Fruit fly (Drosophila melanogaster) whole organism, embryonic: ENCODE data around the gene Ndae1.

ENCODE experiments used
- Awh ChIP-seq: fragments of 200-800 bp; sonication (Bioruptor generic); IDR thresholded peaks from 2 replicates; pipeline ENCODE4, ENCODE4 v1.3.6; 2022; ENCODE audit warnings: missing biosample characterization, missing genetic modification characterization
- B-H2 ChIP-seq: fragments of 200-800 bp; sonication (Bioruptor generic); optimal IDR thresholded peaks from 2 replicates; lab custom pipeline; 2018; ENCODE audit warnings: missing biosample characterization, mild to moderate bottlenecking, missing genetic modification characterization
- Bgb ChIP-seq: fragments of 200-800 bp; sonication (Bioruptor generic); IDR thresholded peaks from 2 replicates; pipeline ENCODE4 v1.3.6; 2022; ENCODE audit warnings: missing biosample characterization, missing genetic modification characterization; ENCODE audit not compliant: partially characterized antibody
- Blimp-1 ChIP-seq: fragments of 200-800 bp; sonication (Bioruptor generic); optimal IDR thresholded peaks from 3 replicates; lab custom pipeline; 2018; ENCODE audit warnings: missing biosample characterization, missing genetic modification characterization, mild to moderate bottlenecking, moderate library complexity, missing genetic modification reagents
- CG1024 ChIP-seq: fragments of 200-800 bp; sonication (Bioruptor generic); IDR thresholded peaks from 2 replicates; pipeline ENCODE4 v1.3.6; 2022; ENCODE audit warnings: missing biosample characterization, missing genetic modification characterization
- CG13287 ChIP-seq: fragments of 200-800 bp; sonication (Bioruptor generic); IDR thresholded peaks from 2 replicates; pipeline ENCODE4 v1.3.6; 2022; ENCODE audit warnings: missing biosample characterization, missing genetic modification characterization; ENCODE audit not compliant: partially characterized antibody
- CG14710 ChIP-seq: fragments of 200-800 bp; sonication (Bioruptor generic); optimal IDR thresholded peaks from 3 replicates; lab custom pipeline; 2019; ENCODE audit warnings: missing biosample characterization, mild to moderate bottlenecking, missing genetic modification characterization, moderate library complexity
- CG15696 ChIP-seq: fragments of 200-800 bp; sonication (Bioruptor generic); optimal IDR thresholded peaks from 2 replicates; lab custom pipeline; 2019; ENCODE audit warnings: missing biosample characterization, mild to moderate bottlenecking, missing genetic modification characterization, moderate library complexity
- CG16779 ChIP-seq: fragments of 200-800 bp; sonication (Bioruptor generic); IDR thresholded peaks from 2 replicates; pipeline ENCODE4 v1.3.6; 2022; ENCODE audit warnings: missing biosample characterization, missing genetic modification characterization
- CG18262 ChIP-seq: fragments of 200-800 bp; optimal IDR thresholded peaks from 3 replicates; lab custom pipeline; 2019; ENCODE audit warnings: missing biosample characterization, mild to moderate bottlenecking, missing genetic modification characterization, moderate library complexity
- CG18476 ChIP-seq: fragments of 200-800 bp; sonication (Bioruptor generic); optimal IDR thresholded peaks from 2 replicates; lab custom pipeline; 2016; ENCODE audit warnings: missing biosample characterization, mild to moderate bottlenecking, missing genetic modification characterization
- CG31365 ChIP-seq: fragments of 200-800 bp; sonication (Bioruptor generic); optimal IDR thresholded peaks from 2 replicates; lab custom pipeline; 2018; ENCODE audit warnings: missing biosample characterization, mild to moderate bottlenecking, missing genetic modification characterization
- CG3163 ChIP-seq: fragments of 200-800 bp; sonication (Bioruptor generic); optimal IDR thresholded peaks from 3 replicates; lab custom pipeline; 2016; ENCODE audit warnings: missing biosample characterization, missing genetic modification characterization
- CG3281 ChIP-seq: fragments of 200-800 bp; sonication (Bioruptor generic); optimal IDR thresholded peaks from 3 replicates; lab custom pipeline; 2017; ENCODE audit warnings: missing biosample characterization, mild to moderate bottlenecking, missing genetic modification characterization
- CG6175 ChIP-seq: fragments of 200-800 bp; sonication (Bioruptor generic); IDR thresholded peaks from 3 replicates; pipeline ENCODE4 v1.3.6; 2022; ENCODE audit warnings: missing biosample characterization, missing genetic modification characterization
- CG6254 ChIP-seq: fragments of 200-800 bp; sonication (Bioruptor generic); optimal IDR thresholded peaks from 3 replicates; lab custom pipeline; 2017; ENCODE audit warnings: mild to moderate bottlenecking, missing biosample characterization, missing genetic modification reagents, missing genetic modification characterization
- CG6654 ChIP-seq: fragments of 200-800 bp; sonication (Bioruptor generic); optimal IDR thresholded peaks from 2 replicates; lab custom pipeline; 2017; ENCODE audit warnings: missing biosample characterization, mild to moderate bottlenecking, missing genetic modification characterization
- CG7987 ChIP-seq: fragments of 200-800 bp; sonication (Bioruptor generic); optimal IDR thresholded peaks from 2 replicates; lab custom pipeline; 2018; ENCODE audit warnings: missing biosample characterization, mild to moderate bottlenecking, missing genetic modification characterization, moderate library complexity
- CG9437 ChIP-seq: fragments of 200-800 bp; sonication (Bioruptor generic); optimal IDR thresholded peaks from 2 replicates; lab custom pipeline; 2018; ENCODE audit warnings: missing biosample characterization, mild to moderate bottlenecking, missing genetic modification characterization
- CG9609 ChIP-seq: fragments of 200-800 bp; sonication (Bioruptor generic); optimal IDR thresholded peaks from 3 replicates; lab custom pipeline; 2016; ENCODE audit warnings: missing biosample characterization, missing genetic modification characterization
- Ets97D ChIP-seq: fragments of 200-800 bp; sonication (Bioruptor generic); optimal IDR thresholded peaks from 3 replicates; lab custom pipeline; 2016; ENCODE audit warnings: missing biosample characterization, missing genetic modification characterization
- Gsc ChIP-seq: fragments of 200-800 bp; sonication (Bioruptor generic); IDR thresholded peaks from 2 replicates; pipeline ENCODE4 v1.3.6; 2022; ENCODE audit warnings: missing biosample characterization, missing genetic modification characterization
- HLH4C ChIP-seq: fragments of 200-800 bp; sonication (Bioruptor generic); IDR thresholded peaks from 3 replicates; pipeline ENCODE4 v1.3.6; 2022; ENCODE audit warnings: missing biosample characterization, missing genetic modification characterization; ENCODE audit not compliant: partially characterized antibody
- NC2β ChIP-seq: fragments of 200-800 bp; sonication (Bioruptor generic); optimal IDR thresholded peaks from 2 replicates; lab custom pipeline; 2016; ENCODE audit warnings: missing biosample characterization, missing genetic modification characterization
- NFAT ChIP-seq: fragments of 200-800 bp; sonication (Bioruptor generic); IDR thresholded peaks from 2 replicates; pipeline ENCODE4 v1.3.6; 2022; ENCODE audit warnings: missing biosample characterization, missing genetic modification characterization
- Nf-YA ChIP-seq: fragments of 200-800 bp; sonication (Bioruptor generic); IDR thresholded peaks from 2 replicates; pipeline ENCODE4 v1.3.6; 2022; ENCODE audit warnings: missing biosample characterization, missing genetic modification characterization
- TFAM ChIP-seq: fragments of 200-800 bp; sonication (Bioruptor generic); optimal IDR thresholded peaks from 2 replicates; lab custom pipeline; 2017; ENCODE audit warnings: missing biosample characterization, missing genetic modification characterization, inconsistent platforms
- Trl ChIP-seq, 3 experiments: fragments of >200 bp in 2 of 3; fragments of 200-800 bp in 1 of 3; sonication (Bioruptor generic) in 1 of 3; optimal IDR thresholded peaks; 2 replicates in 1 of 3; 3 replicates in 2 of 3; lab custom pipeline; 2016 to 2017; ENCODE audit warnings: missing biosample characterization in 1 of 3, missing genetic modification characterization in 1 of 3
- ap ChIP-seq: fragments of 200-800 bp; sonication (Bioruptor generic); IDR thresholded peaks from 2 replicates; pipeline ENCODE4 v1.3.6; 2022; ENCODE audit warnings: missing biosample characterization, missing genetic modification characterization
- bbx ChIP-seq: fragments of 200-800 bp; sonication (Bioruptor generic); IDR thresholded peaks from 2 replicates; pipeline ENCODE4 v1.3.6; 2022; ENCODE audit warnings: missing biosample characterization, missing genetic modification characterization; ENCODE audit not compliant: partially characterized antibody
- cato ChIP-seq: fragments of 200-800 bp; sonication (Bioruptor generic); optimal IDR thresholded peaks from 2 replicates; lab custom pipeline; 2016; ENCODE audit warnings: missing biosample characterization, missing genetic modification characterization, borderline replicate concordance
- ci ChIP-seq: fragments of 200-800 bp; sonication (Bioruptor generic); IDR thresholded peaks from 3 replicates; pipeline ENCODE4 v1.3.6; 2022; ENCODE audit warnings: missing biosample characterization, missing genetic modification characterization
- crc ChIP-seq: fragments of 200-800 bp; sonication (Bioruptor generic); optimal IDR thresholded peaks from 2 replicates; lab custom pipeline; 2016; ENCODE audit warnings: missing biosample characterization, missing genetic modification characterization
- croc ChIP-seq: fragments of 200-800 bp; sonication (Bioruptor generic); conservative IDR thresholded peaks from 3 replicates; pipeline ENCODE4 v1.3.6; 2022; ENCODE audit warnings: missing biosample characterization, missing genetic modification characterization
- fu2 ChIP-seq: fragments of 200-800 bp; sonication (Bioruptor generic); optimal IDR thresholded peaks from 2 replicates; lab custom pipeline; 2016; ENCODE audit warnings: missing biosample characterization, missing genetic modification characterization
- gfzf ChIP-seq: fragments of 200-800 bp; sonication (Bioruptor generic); optimal IDR thresholded peaks from 2 replicates; lab custom pipeline; 2016; ENCODE audit warnings: missing biosample characterization, mild to moderate bottlenecking, missing genetic modification characterization, moderate library complexity
- grn ChIP-seq: fragments of 200-800 bp; sonication (Bioruptor generic); optimal IDR thresholded peaks from 3 replicates; lab custom pipeline; 2017; ENCODE audit warnings: missing biosample characterization, missing genetic modification characterization
- ham ChIP-seq: fragments of 200-800 bp; sonication (Bioruptor generic); IDR thresholded peaks from 2 replicates; pipeline ENCODE4 v1.3.6; 2022; ENCODE audit warnings: missing biosample characterization, missing genetic modification characterization
- hb ChIP-seq: fragments of 200-800 bp; sonication (Bioruptor generic); IDR thresholded peaks from 3 replicates; pipeline ENCODE4 v1.3.6; 2022; ENCODE audit warnings: missing biosample characterization, missing genetic modification characterization; ENCODE audit not compliant: partially characterized antibody
- jigr1 ChIP-seq: fragments of 200-800 bp; sonication (Bioruptor generic); IDR thresholded peaks from 3 replicates; pipeline ENCODE4 v1.3.6; 2022; ENCODE audit warnings: missing biosample characterization, missing genetic modification characterization
- jumu ChIP-seq: fragments of 200-800 bp; sonication (Bioruptor generic); optimal IDR thresholded peaks from 3 replicates; lab custom pipeline; 2016; ENCODE audit warnings: missing biosample characterization, missing genetic modification characterization
- kay ChIP-seq: fragments of 200-800 bp; sonication (Bioruptor generic); optimal IDR thresholded peaks from 2 replicates; lab custom pipeline; 2016; ENCODE audit warnings: missing biosample characterization, missing genetic modification characterization
- lmd ChIP-seq: fragments of 200-800 bp; sonication (Bioruptor generic); IDR thresholded peaks from 2 replicates; pipeline ENCODE4 v1.3.6; 2022; ENCODE audit warnings: missing biosample characterization, missing genetic modification characterization
- mirr ChIP-seq: fragments of 200-800 bp; sonication (Bioruptor generic); optimal IDR thresholded peaks from 3 replicates; lab custom pipeline; 2018; ENCODE audit warnings: missing biosample characterization, mild to moderate bottlenecking, missing genetic modification characterization
- nmo ChIP-seq: fragments of 200-800 bp; sonication (Bioruptor generic); optimal IDR thresholded peaks from 2 replicates; lab custom pipeline; 2018; ENCODE audit warnings: missing biosample characterization, mild to moderate bottlenecking, missing genetic modification characterization, moderate library complexity
- onecut ChIP-seq: fragments of 200-800 bp; sonication (Bioruptor generic); IDR thresholded peaks from 2 replicates; pipeline ENCODE4 v1.3.6; 2022; ENCODE audit warnings: missing biosample characterization, missing genetic modification characterization
- org-1 ChIP-seq: fragments of 200-800 bp; sonication (Bioruptor generic); optimal IDR thresholded peaks from 2 replicates; lab custom pipeline; 2017; ENCODE audit warnings: missing biosample characterization, missing genetic modification characterization
- sd ChIP-seq: fragments of 200-800 bp; sonication (Bioruptor generic); optimal IDR thresholded peaks from 3 replicates; lab custom pipeline; 2018; ENCODE audit warnings: missing biosample characterization, mild to moderate bottlenecking, missing genetic modification characterization, moderate library complexity
- sima ChIP-seq: fragments of 200-800 bp; sonication (Bioruptor generic); optimal IDR thresholded peaks from 2 replicates; lab custom pipeline; 2016; ENCODE audit warnings: missing biosample characterization, missing genetic modification characterization
- sqz ChIP-seq: fragments of 200-800 bp; sonication (Bioruptor generic); optimal IDR thresholded peaks from 3 replicates; lab custom pipeline; 2018; ENCODE audit warnings: missing biosample characterization, mild to moderate bottlenecking, missing genetic modification characterization
- wdn ChIP-seq: fragments of 200-800 bp; sonication (Bioruptor generic); IDR thresholded peaks from 2 replicates; pipeline ENCODE4 v1.3.6; 2022; ENCODE audit warnings: missing biosample characterization, missing genetic modification characterization

Ndae1 gene

dm6 chr2L:7294964-7295363 is 45.8 kb upstream of the Ndae1 start (continued):
- TF ChIP-seq sima: no peak
- no peak for TF ChIP-seq Bgb (GFP tag; lab: Robert Waterston, UW)
- TF ChIP-seq CG3281: no peak
- TF ChIP-seq NC2β (GFP tag; lab: Kevin White, UChicago): peak; percentile 3
- TF ChIP-seq sd (tag; lab: Kevin White, UChicago): no peak
- TF ChIP-seq NFAT (GFP tag; lab: Robert Waterston, UW): no peak
- TF ChIP-seq onecut (GFP tag; lab: Robert Waterston, UW): no peak
- TF ChIP-seq ci: peak; percentile 30; the same call in 1 of the 3 replicates
- no peak for TF ChIP-seq CG18476 (GFP tag; lab: Kevin White, UChicago)
- no peak for TF ChIP-seq CG1024 (GFP tag; lab: Robert Waterston, UW)
- TF ChIP-seq Gsc (GFP tag; lab: Robert Waterston, UW): no peak
- no peak for TF ChIP-seq Ets97D (GFP tag; lab: Kevin White, UChicago)
- no peak for TF ChIP-seq ap (GFP tag; lab: Robert Waterston, UW)
- TF ChIP-seq CG3163: no peak
- TF ChIP-seq cato (GFP tag; lab: Kevin White, UChicago): no peak
- no peak for TF ChIP-seq hb (GFP tag; lab: Robert Waterston, UW)
- no peak for TF ChIP-seq mirr
- no peak for TF ChIP-seq CG6175 (GFP tag; lab: Robert Waterston, UW)
- no peak for TF ChIP-seq CG9609 (GFP tag; lab: Kevin White, UChicago)
- TF ChIP-seq crc: no peak
- no peak for TF ChIP-seq bbx (GFP tag; lab: Robert Waterston, UW)
- no peak for TF ChIP-seq fu2 (GFP tag; lab: Kevin White, UChicago)
- peak; percentile 40; the same call in 1 of the 3 replicates for TF ChIP-seq croc (GFP tag; lab: Robert Waterston, UW)
- no peak for TF ChIP-seq jigr1 (GFP tag; lab: Robert Waterston, UW)
- peak; percentile 73 for TF ChIP-seq CG18262
- peak; percentile 48 for TF ChIP-seq CG14710 (tag; lab: Kevin White, UChicago)
- peak; percentile 5 for TF ChIP-seq CG6654 (GFP tag; lab: Kevin White, UChicago)
- no peak for TF ChIP-seq kay (GFP tag; lab: Kevin White, UChicago)
- no peak for TF ChIP-seq sqz (GFP tag; lab: Kevin White, UChicago)
- no peak for TF ChIP-seq CG9437
- no peak for TF ChIP-seq wdn (GFP tag; lab: Robert Waterston, UW)
- TF ChIP-seq Nf-YA (GFP tag; lab: Robert Waterston, UW): no peak
- no peak for TF ChIP-seq jumu
- TF ChIP-seq CG15696 (tag; lab: Kevin White, UChicago): peak; percentile 71
- TF ChIP-seq Awh (GFP tag; lab: Robert Waterston, UW): no peak
- no peak for TF ChIP-seq HLH4C
- no peak for TF ChIP-seq gfzf
- TF ChIP-seq CG16779 (GFP tag; lab: Robert Waterston, UW): no peak
- no peak for TF ChIP-seq CG7987 (GFP tag; lab: Kevin White, UChicago)
- no peak for TF ChIP-seq TFAM (GFP tag; lab: Kevin White, UChicago)
- peak; percentile 54 for TF ChIP-seq Blimp-1 (GFP tag; lab: Kevin White, UChicago)
- no peak for TF ChIP-seq grn
- no peak for TF ChIP-seq B-H2 (GFP tag; lab: Kevin White, UChicago)
- TF ChIP-seq CG31365 (tag; lab: Kevin White, UChicago): no peak
- TF ChIP-seq lmd (GFP tag; lab: Robert Waterston, UW): no peak
- TF ChIP-seq CG6254 (GFP tag; lab: Kevin White, UChicago): peak; percentile 45
- TF ChIP-seq nmo (GFP tag; lab: Kevin White, UChicago): no peak
- no peak for TF ChIP-seq ham (GFP tag; lab: Robert Waterston, UW)
- no peak for TF ChIP-seq org-1 (GFP tag; lab: Kevin White, UChicago)
- TF ChIP-seq CG13287 (GFP tag; lab: Robert Waterston, UW): no peak
- TF ChIP-seq Trl (optimal IDR thresholded peaks at IDR 0.05; lab: Kevin White, UChicago): no peak
- TF ChIP-seq Trl (GFP tag; optimal IDR thresholded peaks at IDR 0.05; lab: Kevin White, UChicago): no peak
